Fruit fly (Drosophila melanogaster): ENCODE results near the gene CG17917.

CG17917 gene

DNA sequence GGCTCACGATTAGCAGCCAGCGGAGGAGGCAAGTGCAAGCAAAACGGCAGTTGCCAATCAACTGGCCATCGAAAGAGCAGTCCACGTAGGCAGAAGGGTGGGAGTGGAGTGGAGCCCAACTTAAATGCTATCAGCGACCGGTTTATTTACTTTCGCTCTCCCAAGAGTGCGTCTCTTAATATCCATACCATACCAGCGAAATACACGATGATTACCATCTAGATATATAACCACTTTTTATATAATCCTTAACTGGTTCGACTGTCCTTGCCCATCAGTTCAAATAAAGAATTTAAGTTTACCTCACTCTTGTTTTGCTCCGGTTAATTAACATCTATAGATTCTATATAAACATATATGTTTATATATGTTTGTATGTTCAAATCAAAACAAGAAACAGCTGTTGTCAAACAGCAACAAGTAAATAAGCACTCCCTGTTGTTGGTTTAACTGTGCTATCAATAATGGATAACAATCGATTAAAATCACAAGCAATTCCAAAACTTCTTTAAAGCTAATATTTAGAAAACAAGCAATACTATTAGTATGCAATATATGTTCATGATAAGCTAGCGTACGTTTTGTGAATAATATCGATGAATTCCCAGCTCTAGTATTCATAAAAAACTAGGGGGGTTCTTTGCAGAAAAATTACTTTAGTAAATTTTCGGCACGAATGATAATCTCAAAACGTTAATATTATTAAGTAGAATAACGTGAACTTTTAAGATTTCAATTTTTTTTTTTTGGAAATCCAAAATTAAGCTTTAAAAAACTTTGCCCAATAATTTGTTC lies 31.9 kb downstream of the CG17917 start (continued):
- no peak for TF ChIP-seq dan (GFP tag; IDR thresholded peaks at IDR 0.05)
- TF ChIP-seq BtbVII (GFP tag; optimal IDR thresholded peaks at IDR 0.05): peak; percentile 72
- TF ChIP-seq cato (GFP tag; optimal IDR thresholded peaks at IDR 0.05; ENCODE audit: borderline replicate concordance): no peak
- TF ChIP-seq stc (GFP tag; IDR thresholded peaks at IDR 0.05): peak; percentile 9; the same call in 1 of the 2 replicates
- TF ChIP-seq CG3163 (GFP tag; optimal IDR thresholded peaks at IDR 0.05): no peak
- no peak for TF ChIP-seq CG16813 (GFP tag; IDR thresholded peaks at IDR 0.05; ENCODE audit: partially characterized antibody)
- no peak for TF ChIP-seq aop (GFP tag; IDR thresholded peaks at IDR 0.05)
- TF ChIP-seq CG9609 (GFP tag; optimal IDR thresholded peaks at IDR 0.05): no peak
- TF ChIP-seq NFAT (GFP tag; IDR thresholded peaks at IDR 0.05): no peak; the same call in 1 of the 2 replicates
- TF ChIP-seq CG6854 (GFP tag; optimal IDR thresholded peaks at IDR 0.05): peak; percentile 71
- TF ChIP-seq crp (GFP tag; optimal IDR thresholded peaks at IDR 0.05): peak in 1 of 2 experiments; percentile 77
- TF ChIP-seq CG33557 (GFP tag; optimal IDR thresholded peaks at IDR 0.05): no peak
- no peak for TF ChIP-seq ato (GFP tag; IDR thresholded peaks at IDR 0.05; ENCODE audit: partially characterized antibody)
- TF ChIP-seq CG8089 (GFP tag; optimal IDR thresholded peaks at IDR 0.05): no peak
- TF ChIP-seq emc (GFP tag; optimal IDR thresholded peaks at IDR 0.05): no peak
- TF ChIP-seq Mes4 (GFP tag; optimal IDR thresholded peaks at IDR 0.05): peak; percentile 27
- no peak for TF ChIP-seq CG7271 (tag; optimal IDR thresholded peaks at IDR 0.05)
- peak; percentile 34 for TF ChIP-seq CG7839 (tag; optimal IDR thresholded peaks at IDR 0.05)
- TF ChIP-seq Hmx (GFP tag; optimal IDR thresholded peaks at IDR 0.05): peak; percentile 48
- TF ChIP-seq vnd (GFP tag; IDR thresholded peaks at IDR 0.05; ENCODE audit: partially characterized antibody): no peak
- TF ChIP-seq dysf (GFP tag; IDR thresholded peaks at IDR 0.05): no peak; the same call in 2 of the 3 replicates
- TF ChIP-seq phol (tag; optimal IDR thresholded peaks at IDR 0.05): peak; percentile 22
- peak; percentile 67 for TF ChIP-seq CG34376 (GFP tag; optimal IDR thresholded peaks at IDR 0.05)
- no peak for TF ChIP-seq Ets97D (GFP tag; optimal IDR thresholded peaks at IDR 0.05)
- TF ChIP-seq CG3281 (GFP tag; optimal IDR thresholded peaks at IDR 0.05): peak; percentile 63
- TF ChIP-seq bigmax (GFP tag; optimal IDR thresholded peaks at IDR 0.05): no peak
- peak; percentile 43 for TF ChIP-seq Adf1 (GFP tag; IDR thresholded peaks at IDR 0.05)
- TF ChIP-seq CG42726 (GFP tag; IDR thresholded peaks at IDR 0.05; ENCODE audit: partially characterized antibody): no peak
- TF ChIP-seq ham (GFP tag; IDR thresholded peaks at IDR 0.05): no peak
- TF ChIP-seq NfI (GFP tag; optimal IDR thresholded peaks at IDR 0.05): peak; percentile 10
- 0 out of 2 replicates have a peak, but pooled peaks have one; percentile 52 for TF ChIP-seq CG11247 (GFP tag; IDR thresholded peaks at IDR 0.05)
- peak; percentile 35 for TF ChIP-seq Hsf (GFP tag; optimal IDR thresholded peaks at IDR 0.05)
- no peak for TF ChIP-seq CG10565 (GFP tag; optimal IDR thresholded peaks at IDR 0.05)
- peak; percentile 24; the same call in 1 of the 2 replicates for TF ChIP-seq nerfin-2 (GFP tag; IDR thresholded peaks at IDR 0.05; ENCODE audit: partially characterized antibody)
- peak; percentile 17 for TF ChIP-seq CG18476 (GFP tag; optimal IDR thresholded peaks at IDR 0.05)
- peak; percentile 37 for TF ChIP-seq CG1602 (GFP tag; optimal IDR thresholded peaks at IDR 0.05)
- TF ChIP-seq CG13287 (GFP tag; IDR thresholded peaks at IDR 0.05; ENCODE audit: partially characterized antibody): peak; percentile 49
- no peak for TF ChIP-seq CG6175 (GFP tag; IDR thresholded peaks at IDR 0.05)
- TF ChIP-seq Atf-2 (GFP tag; optimal IDR thresholded peaks at IDR 0.05): no peak
- no peak for TF ChIP-seq Lpt (GFP tag; optimal IDR thresholded peaks at IDR 0.05)
- TF ChIP-seq C15 (GFP tag; IDR thresholded peaks at IDR 0.05): peak; percentile 55; the same call in 1 of the 3 replicates
- no peak for TF ChIP-seq pb (GFP tag; optimal IDR thresholded peaks at IDR 0.05)
- no peak for TF ChIP-seq wor (GFP tag; IDR thresholded peaks at IDR 0.05)
- TF ChIP-seq CG10147 (GFP tag; optimal IDR thresholded peaks at IDR 0.05): peak; percentile 60
- no peak for TF ChIP-seq crol (GFP tag; IDR thresholded peaks at IDR 0.05)
- peak; percentile 45 for TF ChIP-seq Scr (GFP tag; IDR thresholded peaks at IDR 0.05; ENCODE audit: partially characterized antibody)
- TF ChIP-seq dati (GFP tag; IDR thresholded peaks at IDR 0.05): no peak
- TF ChIP-seq CG4617 (GFP tag; optimal IDR thresholded peaks at IDR 0.05; ENCODE audit: borderline replicate concordance): peak; percentile 19
- no peak for TF ChIP-seq disco-r (GFP tag; optimal IDR thresholded peaks at IDR 0.05)
